Worm (Caenorhabditis elegans) whole organism, L3 larva: ENCODE measurements around the gene F22E5.6.
"Not testable (repeated sequence)": the region's sequence is repeated elsewhere in the genome, so short reads cannot be mapped to it uniquely, and the experiment has no call there.

ENCODE experiments used
- R02D3.7 ChIP-seq: fragments of 150-350 bp; optimal IDR thresholded peaks from 2 replicates; lab custom pipeline; 2014; ENCODE audit warnings: missing biosample characterization, missing genetic modification characterization
- aly-2 ChIP-seq: fragments of 150-350 bp; optimal IDR thresholded peaks from 2 replicates; lab custom pipeline; 2014; ENCODE audit warnings: missing biosample characterization, missing genetic modification characterization
- ama-1 ChIP-seq: fragments of 150-350 bp; optimal IDR thresholded peaks from 2 replicates; lab custom pipeline; 2018
- ceh-28 ChIP-seq: fragments of 150-350 bp; optimal IDR thresholded peaks from 2 replicates; lab custom pipeline; 2014; ENCODE audit warnings: missing biosample characterization, missing genetic modification reagents, missing genetic modification characterization
- egl-27 ChIP-seq: sonication (generic microtip); optimal IDR thresholded peaks from 4 replicates; lab custom pipeline; 2017; ENCODE audit warnings: missing biosample characterization, missing genetic modification reagents, missing genetic modification characterization
- elt-2 ChIP-seq: sonication (generic microtip); optimal IDR thresholded peaks from 2 replicates; lab custom pipeline; 2016; ENCODE audit warnings: missing genetic modification reagents, mild to moderate bottlenecking, missing genetic modification characterization, missing compliant biosample characterization
- elt-3 ChIP-seq, 3 experiments: fragments of 150-350 bp in 1 of 3; sonication (generic microtip) in 2 of 3; optimal IDR thresholded peaks; 2 replicates in 2 of 3; 4 replicates in 1 of 3; lab custom pipeline; 2014 to 2017; ENCODE audit warnings: missing biosample characterization in 3 of 3, missing genetic modification characterization in 3 of 3
- eor-1 ChIP-seq, 2 experiments: fragments of 150-350 bp; optimal IDR thresholded peaks; 2 replicates each; lab custom pipeline; 2014 to 2018; ENCODE audit warnings: missing biosample characterization in 2 of 2, missing genetic modification characterization in 2 of 2
- fkh-10 ChIP-seq: sonication (generic microtip); optimal IDR thresholded peaks from 2 replicates; lab custom pipeline; 2017; ENCODE audit warnings: missing biosample characterization, missing genetic modification reagents, missing genetic modification characterization
- fkh-2 ChIP-seq: fragments of 150-350 bp; optimal IDR thresholded peaks from 2 replicates; lab custom pipeline; 2014; ENCODE audit warnings: missing biosample characterization, missing genetic modification reagents, missing genetic modification characterization
- hmg-11 ChIP-seq: sonication (generic microtip); optimal IDR thresholded peaks from 2 replicates; lab custom pipeline; 2016; ENCODE audit warnings: missing genetic modification characterization, missing compliant biosample characterization
- jun-1 ChIP-seq: fragments of 150-350 bp; optimal IDR thresholded peaks from 2 replicates; lab custom pipeline; 2014; ENCODE audit warnings: missing biosample characterization, missing genetic modification reagents, missing genetic modification characterization
- lin-15B ChIP-seq: fragments of 150-350 bp; optimal IDR thresholded peaks from 2 replicates; lab custom pipeline; 2014; ENCODE audit warnings: missing biosample characterization, missing genetic modification characterization
- lin-39 ChIP-seq: fragments of 150-350 bp; optimal IDR thresholded peaks from 2 replicates; lab custom pipeline; 2018; ENCODE audit warnings: missing biosample characterization, missing genetic modification reagents, missing genetic modification characterization
- lsy-12 ChIP-seq: sonication (generic microtip); optimal IDR thresholded peaks from 2 replicates; lab custom pipeline; 2016; ENCODE audit warnings: mild to moderate bottlenecking, missing genetic modification characterization, missing compliant biosample characterization
- mdl-1 ChIP-seq: fragments of 150-350 bp; optimal IDR thresholded peaks from 2 replicates; lab custom pipeline; 2014; ENCODE audit warnings: missing biosample characterization, missing genetic modification characterization
- nhr-11 ChIP-seq: fragments of 150-350 bp; optimal IDR thresholded peaks from 2 replicates; lab custom pipeline; 2014; ENCODE audit warnings: missing biosample characterization, missing genetic modification characterization
- nhr-12 ChIP-seq: fragments of 150-350 bp; optimal IDR thresholded peaks from 2 replicates; lab custom pipeline; 2014; ENCODE audit warnings: missing biosample characterization, missing genetic modification characterization
- nhr-23 ChIP-seq: fragments of 150-350 bp; optimal IDR thresholded peaks from 2 replicates; lab custom pipeline; 2014; ENCODE audit warnings: missing biosample characterization, missing genetic modification reagents, missing genetic modification characterization
- nhr-237 ChIP-seq: fragments of 150-350 bp; optimal IDR thresholded peaks from 2 replicates; lab custom pipeline; 2014; ENCODE audit warnings: missing biosample characterization, missing genetic modification characterization
- nhr-25 ChIP-seq: sonication (generic microtip); optimal IDR thresholded peaks from 2 replicates; lab custom pipeline; 2017; ENCODE audit warnings: missing biosample characterization, missing genetic modification characterization
- nhr-28 ChIP-seq: fragments of 150-350 bp; optimal IDR thresholded peaks from 2 replicates; lab custom pipeline; 2014; ENCODE audit warnings: missing biosample characterization, missing genetic modification characterization
- nhr-76 ChIP-seq: fragments of 150-350 bp; sonication (generic microtip); optimal IDR thresholded peaks from 5 replicates; lab custom pipeline; 2014; ENCODE audit warnings: missing biosample characterization, missing genetic modification characterization
- nhr-77 ChIP-seq: fragments of 150-350 bp; optimal IDR thresholded peaks from 2 replicates; lab custom pipeline; 2014; ENCODE audit warnings: missing biosample characterization, missing genetic modification characterization
- pha-4 ChIP-seq: fragments of 150-350 bp; optimal IDR thresholded peaks from 2 replicates; lab custom pipeline; 2014; ENCODE audit warnings: missing biosample characterization, missing genetic modification reagents, missing genetic modification characterization
- pqm-1 ChIP-seq: fragments of 150-350 bp; optimal IDR thresholded peaks from 2 replicates; lab custom pipeline; 2017; ENCODE audit warnings: missing biosample characterization, missing genetic modification characterization, inconsistent platforms
- sea-2 ChIP-seq: fragments of 150-350 bp; sonication (generic microtip); optimal IDR thresholded peaks from 4 replicates; lab custom pipeline; 2014; ENCODE audit warnings: missing biosample characterization, missing genetic modification reagents, missing genetic modification characterization
- skn-1 ChIP-seq: fragments of 150-350 bp; optimal IDR thresholded peaks from 2 replicates; lab custom pipeline; 2014; ENCODE audit warnings: missing biosample characterization, missing genetic modification characterization
- snpc-4 ChIP-seq: fragments of 150-350 bp; optimal IDR thresholded peaks from 2 replicates; lab custom pipeline; 2014; ENCODE audit warnings: missing biosample characterization, missing genetic modification characterization
- tbx-2 ChIP-seq: sonication (generic microtip); optimal IDR thresholded peaks from 2 replicates; lab custom pipeline; 2016; ENCODE audit warnings: mild to moderate bottlenecking, missing genetic modification characterization, missing compliant biosample characterization
- unc-39 ChIP-seq: sonication (generic microtip); optimal IDR thresholded peaks from 4 replicates; lab custom pipeline; 2017; ENCODE audit warnings: missing biosample characterization, missing genetic modification characterization
- unc-62 ChIP-seq: fragments of 150-350 bp; sonication (generic microtip); optimal IDR thresholded peaks from 4 replicates; lab custom pipeline; 2014; ENCODE audit warnings: missing biosample characterization, missing genetic modification reagents, missing genetic modification characterization
- zag-1 ChIP-seq: fragments of 150-350 bp; optimal IDR thresholded peaks from 2 replicates; lab custom pipeline; 2014; ENCODE audit warnings: missing biosample characterization, missing genetic modification characterization
- ztf-11 ChIP-seq: fragments of 150-350 bp; optimal IDR thresholded peaks from 2 replicates; lab custom pipeline; 2014; ENCODE audit warnings: missing biosample characterization, missing genetic modification characterization

F22E5.6 gene

DNA sequence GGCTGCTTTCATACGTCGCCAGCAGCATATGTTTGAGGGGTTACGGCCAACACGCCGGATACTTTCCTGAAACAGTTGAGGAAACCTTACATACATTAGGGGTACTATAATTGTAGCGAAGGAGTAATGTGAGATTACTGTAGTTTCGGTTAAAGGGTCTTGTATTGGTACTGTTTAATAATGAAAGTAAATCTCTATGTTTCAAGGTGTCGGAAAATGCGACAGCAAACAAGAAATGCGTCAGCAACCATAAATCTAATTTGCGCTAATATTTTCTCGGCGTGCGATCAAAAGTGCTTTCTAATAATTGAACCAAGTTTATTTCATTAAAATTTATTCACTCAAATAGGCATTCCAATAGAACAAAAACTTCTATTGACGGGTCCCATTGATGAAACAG, 22.7 kb downstream of the F22E5.6 start, which contains the start of gene sri-57:
Gene sri-57, minus strand, starts transcription at position 101 of the 400 bp plus-strand sequence.
- TF ChIP-seq nhr-76 (tag; lab: Kevin White, UChicago); jun-1 (tag; lab: Kevin White, UChicago); snpc-4: not testable (repeated sequence)

ce11 chrII:2673534-2673933, 23.9 kb downstream of the F22E5.6 start, which contains the start of the genes F22E5.20 and F22E5.1:
Gene F22E5.20, minus strand, starts transcription at chrII:2673634.
Gene F22E5.1, plus strand, starts transcription at chrII:2673775.
- TF ChIP-seq eor-1 (tag; optimal IDR thresholded peaks at IDR 0.05; lab: Kevin White, UChicago); egl-27; R02D3.7: not testable (repeated sequence)

DNA sequence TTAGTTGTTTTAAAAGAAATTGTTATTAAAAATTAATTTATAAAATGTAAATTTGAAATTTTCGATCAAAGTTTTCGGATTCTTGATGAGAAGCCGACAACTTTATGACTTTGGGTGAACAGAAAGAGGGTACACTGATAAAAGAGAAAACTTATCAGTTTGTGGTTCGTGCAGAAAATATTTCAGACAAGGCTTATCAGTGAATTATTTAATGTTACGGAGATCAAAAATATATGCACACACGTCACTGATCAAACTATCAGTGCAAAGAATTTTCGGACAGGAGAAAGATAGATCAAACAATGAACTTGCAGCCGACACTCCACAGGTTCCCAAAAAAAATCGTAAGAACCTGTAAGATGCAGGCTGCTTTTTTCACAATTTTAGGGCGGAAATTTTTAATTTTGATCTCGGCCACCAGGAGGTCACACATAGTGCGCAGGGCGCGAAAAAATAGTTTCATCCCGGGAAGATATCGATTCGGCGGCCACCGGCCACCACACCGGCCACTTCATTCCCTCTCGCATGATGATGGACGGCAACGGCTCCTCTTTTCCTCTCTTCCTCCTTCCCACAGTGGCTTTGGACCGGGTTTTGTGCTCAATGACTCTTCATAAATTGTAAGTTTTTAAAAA, 28.0 kb downstream of the F22E5.6 start, which contains the start of gene F22E5.17:
Gene F22E5.17, plus strand, starts transcription at position 508 of the 635 bp plus-strand sequence.
- TF ChIP-seq nhr-25 (tag; lab: Kevin White, UChicago): no peak
- TF ChIP-seq nhr-12 (tag; lab: Kevin White, UChicago): no peak
- TF ChIP-seq elt-2 (tag; lab: Kevin White, UChicago): peak; percentile 94
- TF ChIP-seq jun-1 (tag; lab: Kevin White, UChicago): no peak
- TF ChIP-seq zag-1 (tag; lab: Kevin White, UChicago): no peak
- TF ChIP-seq sea-2 (GFP tag; lab: Kevin White, UChicago): no peak
- TF ChIP-seq elt-3 (tag; optimal IDR thresholded peaks at IDR 0.05; lab: Kevin White, UChicago): no peak
- TF ChIP-seq fkh-2: no peak
- TF ChIP-seq mdl-1 (tag; lab: Kevin White, UChicago): no peak
- TF ChIP-seq pqm-1 (tag; lab: Kevin White, UChicago): peak; percentile 69
- TF ChIP-seq aly-2 (tag; lab: Kevin White, UChicago): no peak
- no peak for TF ChIP-seq fkh-10 (GFP tag; lab: Kevin White, UChicago)
- no peak for TF ChIP-seq nhr-77 (tag; lab: Kevin White, UChicago)
- no peak for TF ChIP-seq ama-1
- TF ChIP-seq lin-15B (tag; lab: Kevin White, UChicago): no peak
- no peak for TF ChIP-seq hmg-11 (tag; lab: Kevin White, UChicago)
- no peak for TF ChIP-seq ceh-28 (tag; lab: Kevin White, UChicago)
- no peak for TF ChIP-seq tbx-2
- no peak for TF ChIP-seq lin-39 (tag; lab: Kevin White, UChicago)
- TF ChIP-seq skn-1 (tag; lab: Kevin White, UChicago): peak; percentile 4
- TF ChIP-seq R02D3.7: no peak
- TF ChIP-seq unc-62: no peak
- no peak for TF ChIP-seq nhr-11 (tag; lab: Kevin White, UChicago)
- no peak for TF ChIP-seq ztf-11 (tag; lab: Kevin White, UChicago)

DNA sequence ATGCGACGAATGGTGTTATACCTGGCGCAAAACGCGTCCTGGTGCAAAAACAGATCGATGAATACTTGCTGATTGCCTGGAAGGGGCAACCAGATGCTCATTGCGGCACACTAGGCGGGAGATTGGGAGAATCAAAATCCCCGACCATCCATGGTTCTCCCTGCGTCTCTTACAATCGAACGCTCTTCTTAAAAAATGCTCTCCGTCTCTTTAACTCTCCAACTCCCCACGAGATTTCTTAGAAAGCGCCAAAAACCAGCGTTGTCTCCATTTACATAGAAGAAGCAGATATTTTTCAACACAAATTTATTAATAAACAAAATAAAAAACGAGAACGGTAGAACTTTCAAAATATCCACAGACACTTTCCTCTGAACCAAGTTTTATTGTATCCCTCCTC, 31.5 kb downstream of the F22E5.6 start, which contains the start of gene F34D6.1:
Gene F34D6.1, minus strand, starts transcription at position 101 of the 400 bp plus-strand sequence.
- TF ChIP-seq unc-39 (no peak), pha-4 (tag; lab: Kevin White, UChicago) (no peak), nhr-28 (no peak), skn-1 (tag; lab: Kevin White, UChicago) (no peak), nhr-237 (tag; lab: Kevin White, UChicago) (no peak), mdl-1 (tag; lab: Kevin White, UChicago) (no peak), snpc-4 (no peak), nhr-76 (tag; lab: Kevin White, UChicago) (no peak), nhr-77 (tag; lab: Kevin White, UChicago) (no peak), hmg-11 (tag; lab: Kevin White, UChicago) (no peak), egl-27 (no peak), lsy-12 (no peak), elt-3 (tag; optimal IDR thresholded peaks at IDR 0.05; lab: Kevin White, UChicago) (no peak), nhr-12 (tag; lab: Kevin White, UChicago) (no peak), pqm-1 (tag; lab: Kevin White, UChicago) (no peak)

DNA sequence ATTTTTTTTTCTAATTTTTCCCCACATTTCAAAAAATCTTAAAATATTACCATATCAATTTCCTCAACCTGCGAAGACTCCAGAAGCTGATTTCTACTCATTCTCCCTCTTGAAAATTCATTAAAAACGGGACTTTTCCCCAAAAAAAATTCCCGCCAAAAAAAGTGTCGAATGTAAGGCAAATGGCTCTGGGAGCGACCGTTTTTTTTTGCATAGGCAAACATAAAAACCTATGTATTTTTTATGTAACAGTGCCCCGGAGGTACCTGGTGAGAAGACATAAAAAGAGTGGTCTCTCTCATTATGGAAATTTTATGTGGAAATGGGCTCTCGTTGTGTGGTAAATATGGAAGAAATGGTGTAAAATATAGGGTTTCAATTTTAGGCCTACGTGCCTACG, 34.6 kb downstream of the F22E5.6 start, which contains the start of gene ceh-87:
Gene ceh-87, minus strand, starts transcription at position 101 of the 400 bp plus-strand sequence.
- no peak for TF ChIP-seq R02D3.7
- no peak for TF ChIP-seq eor-1 (tag; optimal IDR thresholded peaks at IDR 0.05; lab: Kevin White, UChicago)
- no peak for TF ChIP-seq nhr-23 (tag; lab: Kevin White, UChicago)
- no peak for TF ChIP-seq ama-1
- TF ChIP-seq zag-1 (tag; lab: Kevin White, UChicago): no peak
- TF ChIP-seq nhr-28: no peak
- TF ChIP-seq aly-2 (tag; lab: Kevin White, UChicago): no peak
